Fruit fly (Drosophila melanogaster): ENCODE data around the gene gcm.

dm6 chr2L:9600772-9601171 lies 19.2 kb upstream of the gcm start, which contains the start of gene CG4382:
- TF ChIP-seq CG8478 (optimal IDR thresholded peaks at IDR 0.05) (no peak), CTCF (optimal IDR thresholded peaks at IDR 0.05) (no peak)

Measured in S2 (cell line).